Fruit fly (Drosophila melanogaster) whole organism, embryonic: ENCODE measurements around the gene CG3078.

Experiments used
- CG10274 ChIP-seq: fragments of 200-800 bp; sonication (Bioruptor generic); optimal IDR thresholded peaks from 3 replicates; lab custom pipeline; 2017; ENCODE audit warnings: missing biosample characterization, mild to moderate bottlenecking, missing genetic modification characterization
- CG11093 ChIP-seq: fragments of 200-800 bp; sonication (Bioruptor generic); IDR thresholded peaks from 3 replicates; pipeline ENCODE4 v1.3.6; 2022; ENCODE audit warnings: missing biosample characterization, missing genetic modification characterization
- CG1233 ChIP-seq: fragments of 200-800 bp; sonication (Bioruptor generic); optimal IDR thresholded peaks from 4 replicates; lab custom pipeline; 2018; ENCODE audit warnings: missing biosample characterization, mild to moderate bottlenecking, missing genetic modification characterization
- CG14014 ChIP-seq: fragments of 200-800 bp; sonication (Bioruptor generic); IDR thresholded peaks from 2 replicates; pipeline ENCODE4 v1.3.6; 2022; ENCODE audit warnings: missing biosample characterization, missing genetic modification characterization
- CG14441 ChIP-seq: fragments of 200-800 bp; sonication (Bioruptor generic); IDR thresholded peaks from 2 replicates; pipeline ENCODE4 v1.3.6; 2022; ENCODE audit warnings: missing biosample characterization, missing genetic modification characterization
- CG15479 ChIP-seq: fragments of 200-800 bp; sonication (Bioruptor generic); optimal IDR thresholded peaks from 3 replicates; lab custom pipeline; 2019; ENCODE audit warnings: missing biosample characterization, mild to moderate bottlenecking, missing genetic modification characterization, moderate library complexity
- CG17912 ChIP-seq: fragments of 200-800 bp; sonication (Bioruptor generic); optimal IDR thresholded peaks from 2 replicates; lab custom pipeline; 2018; ENCODE audit warnings: missing biosample characterization, mild to moderate bottlenecking, missing genetic modification characterization
- CG2116 ChIP-seq: fragments of 200-800 bp; sonication (Bioruptor generic); optimal IDR thresholded peaks from 3 replicates; lab custom pipeline; 2018; ENCODE audit warnings: missing biosample characterization, mild to moderate bottlenecking, missing genetic modification characterization
- CG3838 ChIP-seq: fragments of 200-800 bp; sonication (Bioruptor generic); optimal IDR thresholded peaks from 3 replicates; lab custom pipeline; 2016; ENCODE audit warnings: missing biosample characterization, missing genetic modification characterization
- CG4730 ChIP-seq: fragments of 200-800 bp; sonication (Bioruptor generic); IDR thresholded peaks from 2 replicates; pipeline ENCODE4 v1.3.6; 2022; ENCODE audit warnings: missing biosample characterization, missing genetic modification characterization
- CG6175 ChIP-seq: fragments of 200-800 bp; sonication (Bioruptor generic); IDR thresholded peaks from 3 replicates; pipeline ENCODE4 v1.3.6; 2022; ENCODE audit warnings: missing biosample characterization, missing genetic modification characterization
- CG8290 ChIP-seq, 3 experiments: fragments of 200-800 bp; sonication (Bioruptor generic); optimal IDR thresholded peaks; 2 replicates each; lab custom pipeline; 2016 to 2019; ENCODE audit warnings: missing biosample characterization in 3 of 3, missing genetic modification characterization in 3 of 3, mild to moderate bottlenecking in 2 of 3, moderate library complexity in 1 of 3
- CG8924 ChIP-seq: fragments of 200-800 bp; optimal IDR thresholded peaks from 3 replicates; lab custom pipeline; 2019; ENCODE audit warnings: missing biosample characterization, mild to moderate bottlenecking, missing genetic modification characterization, moderate library complexity
- CG9932 ChIP-seq: fragments of 200-800 bp; sonication (Bioruptor generic); IDR thresholded peaks from 2 replicates; pipeline ENCODE4 v1.3.6; 2022; ENCODE audit warnings: missing biosample characterization, missing genetic modification characterization
- Chrac-16 ChIP-seq: fragments of 200-800 bp; sonication (Bioruptor generic); optimal IDR thresholded peaks from 3 replicates; lab custom pipeline; 2016; ENCODE audit warnings: missing biosample characterization, missing genetic modification characterization
- D19A ChIP-seq: fragments of 200-800 bp; optimal IDR thresholded peaks from 3 replicates; lab custom pipeline; 2019; ENCODE audit warnings: missing biosample characterization, mild to moderate bottlenecking, missing genetic modification characterization, moderate library complexity
- Dfd ChIP-seq, 2 experiments: fragments of >200 bp; optimal IDR thresholded peaks; 2 replicates each; lab custom pipeline; 2017; ENCODE audit warnings: missing biosample characterization in 2 of 2, missing genetic modification characterization in 2 of 2
- Doc3 ChIP-seq: fragments of 200-800 bp; sonication (Bioruptor generic); IDR thresholded peaks from 3 replicates; pipeline ENCODE4 v1.3.6; 2022; ENCODE audit warnings: missing biosample characterization, missing genetic modification characterization; ENCODE audit not compliant: partially characterized antibody
- Fer1 ChIP-seq: fragments of 200-800 bp; sonication (Bioruptor generic); optimal IDR thresholded peaks from 2 replicates; lab custom pipeline; 2017; ENCODE audit warnings: missing biosample characterization, mild to moderate bottlenecking, missing genetic modification characterization
- Fer2 ChIP-seq: fragments of 200-800 bp; sonication (Bioruptor generic); optimal IDR thresholded peaks from 2 replicates; lab custom pipeline; 2018; ENCODE audit warnings: missing biosample characterization, mild to moderate bottlenecking, missing genetic modification characterization, moderate library complexity
- H15 ChIP-seq: fragments of 200-800 bp; sonication (Bioruptor generic); IDR thresholded peaks from 3 replicates; pipeline ENCODE4 v1.3.6; 2022; ENCODE audit warnings: missing biosample characterization, missing genetic modification characterization
- HmgZ ChIP-seq: fragments of 200-800 bp; sonication (Bioruptor generic); optimal IDR thresholded peaks from 2 replicates; lab custom pipeline; 2018; ENCODE audit warnings: missing biosample characterization, mild to moderate bottlenecking, missing genetic modification characterization
- MTF-1 ChIP-seq: fragments of 200-800 bp; sonication (Bioruptor generic); optimal IDR thresholded peaks from 2 replicates; lab custom pipeline; 2018; ENCODE audit warnings: missing biosample characterization, mild to moderate bottlenecking, missing genetic modification characterization, borderline replicate concordance
- Mrtf ChIP-seq: fragments of 200-800 bp; sonication (Bioruptor generic); IDR thresholded peaks from 3 replicates; pipeline ENCODE4 v1.3.6; 2022; ENCODE audit warnings: missing biosample characterization, missing genetic modification characterization
- Oaz ChIP-seq: fragments of 200-800 bp; sonication (Bioruptor generic); IDR thresholded peaks from 2 replicates; pipeline ENCODE4 v1.3.6; 2022; ENCODE audit warnings: missing biosample characterization, missing genetic modification characterization
- Oli ChIP-seq: fragments of 200-800 bp; sonication (Bioruptor generic); optimal IDR thresholded peaks from 2 replicates; lab custom pipeline; 2018; ENCODE audit warnings: missing biosample characterization, mild to moderate bottlenecking, missing genetic modification characterization, moderate library complexity
- Side ChIP-seq: fragments of 200-800 bp; sonication (Bioruptor generic); optimal IDR thresholded peaks from 2 replicates; lab custom pipeline; 2016; ENCODE audit warnings: missing biosample characterization, missing genetic modification characterization
- Six4 ChIP-seq: fragments of 200-800 bp; sonication (Bioruptor generic); optimal IDR thresholded peaks from 2 replicates; lab custom pipeline; 2016; ENCODE audit warnings: missing biosample characterization, missing genetic modification characterization
- Tbp ChIP-seq: fragments of >200 bp; optimal IDR thresholded peaks from 2 replicates; lab custom pipeline; 2018; ENCODE audit warnings: missing biosample characterization, missing genetic modification characterization
- Xrp1 ChIP-seq: fragments of 200-800 bp; sonication (Bioruptor generic); IDR thresholded peaks from 2 replicates; pipeline ENCODE4 v1.3.6; 2022; ENCODE audit warnings: missing biosample characterization, missing genetic modification characterization
- cg ChIP-seq: fragments of 200-800 bp; sonication (Bioruptor generic); optimal IDR thresholded peaks from 3 replicates; lab custom pipeline; 2019; ENCODE audit warnings: missing biosample characterization, mild to moderate bottlenecking, missing genetic modification characterization, moderate library complexity
- crol ChIP-seq: fragments of 200-800 bp; sonication (Bioruptor generic); IDR thresholded peaks from 2 replicates; pipeline ENCODE4 v1.3.6; 2022; ENCODE audit warnings: missing biosample characterization, missing genetic modification characterization
- danr ChIP-seq: fragments of 200-800 bp; sonication (Bioruptor generic); IDR thresholded peaks from 2 replicates; pipeline ENCODE4 v1.3.6; 2022; ENCODE audit warnings: missing biosample characterization, missing genetic modification characterization
- ewg ChIP-seq: fragments of 200-800 bp; sonication (Bioruptor generic); optimal IDR thresholded peaks from 3 replicates; lab custom pipeline; 2017; ENCODE audit warnings: mild to moderate bottlenecking, missing biosample characterization, missing genetic modification reagents, missing genetic modification characterization
- ftz-f1 ChIP-seq: fragments of 200-800 bp; sonication (Bioruptor generic); optimal IDR thresholded peaks from 2 replicates; lab custom pipeline; 2016; ENCODE audit warnings: missing biosample characterization, missing genetic modification characterization
- gem ChIP-seq: fragments of 200-800 bp; sonication (Bioruptor generic); optimal IDR thresholded peaks from 2 replicates; lab custom pipeline; 2019; ENCODE audit warnings: missing biosample characterization, mild to moderate bottlenecking, missing genetic modification characterization, moderate library complexity
- h ChIP-seq: fragments of >200 bp; optimal IDR thresholded peaks from 2 replicates; lab custom pipeline; 2017
- hb ChIP-seq: fragments of 200-800 bp; sonication (Bioruptor generic); IDR thresholded peaks from 3 replicates; pipeline ENCODE4 v1.3.6; 2022; ENCODE audit warnings: missing biosample characterization, missing genetic modification characterization; ENCODE audit not compliant: partially characterized antibody
- lab ChIP-seq: fragments of 200-800 bp; sonication (Bioruptor generic); optimal IDR thresholded peaks from 3 replicates; lab custom pipeline; 2017; ENCODE audit warnings: missing biosample characterization, missing genetic modification characterization, mild to moderate bottlenecking, moderate library complexity, missing genetic modification reagents
- nau ChIP-seq: fragments of 200-800 bp; sonication (Bioruptor generic); optimal IDR thresholded peaks from 3 replicates; lab custom pipeline; 2017; ENCODE audit warnings: missing biosample characterization, mild to moderate bottlenecking, missing genetic modification characterization, missing genetic modification reagents
- nmo ChIP-seq: fragments of 200-800 bp; sonication (Bioruptor generic); optimal IDR thresholded peaks from 2 replicates; lab custom pipeline; 2018; ENCODE audit warnings: missing biosample characterization, mild to moderate bottlenecking, missing genetic modification characterization, moderate library complexity
- run ChIP-seq: fragments of 200-800 bp; sonication (Bioruptor generic); optimal IDR thresholded peaks from 3 replicates; lab custom pipeline; 2018; ENCODE audit warnings: missing biosample characterization, mild to moderate bottlenecking, missing genetic modification characterization
- sens ChIP-seq: fragments of 200-800 bp; sonication (Bioruptor generic); peaks from one replicate; lab custom pipeline; 2016; ENCODE audit warnings: missing biosample characterization, missing genetic modification characterization
- sna ChIP-seq: fragments of 200-800 bp; sonication (Bioruptor generic); IDR thresholded peaks from 2 replicates; pipeline ENCODE4 v1.3.6; 2022; ENCODE audit warnings: missing biosample characterization, missing genetic modification characterization; ENCODE audit not compliant: partially characterized antibody
- sqz ChIP-seq: fragments of 200-800 bp; sonication (Bioruptor generic); optimal IDR thresholded peaks from 3 replicates; lab custom pipeline; 2018; ENCODE audit warnings: missing biosample characterization, mild to moderate bottlenecking, missing genetic modification characterization
- tin ChIP-seq: fragments of 200-800 bp; sonication (Bioruptor generic); optimal IDR thresholded peaks from 3 replicates; lab custom pipeline; 2016; ENCODE audit warnings: missing biosample characterization, missing genetic modification characterization
- tna ChIP-seq: fragments of 200-800 bp; sonication (Bioruptor generic); IDR thresholded peaks from 2 replicates; pipeline ENCODE4 v1.3.6; 2022; ENCODE audit warnings: missing biosample characterization, missing genetic modification characterization; ENCODE audit not compliant: partially characterized antibody
- unpg ChIP-seq: fragments of 200-800 bp; sonication (Bioruptor generic); optimal IDR thresholded peaks from 3 replicates; lab custom pipeline; 2018; ENCODE audit warnings: missing biosample characterization, mild to moderate bottlenecking, missing genetic modification characterization, moderate library complexity
- zfh2 ChIP-seq: fragments of 200-800 bp; sonication (Bioruptor generic); optimal IDR thresholded peaks from 2 replicates; lab custom pipeline; 2016; ENCODE audit warnings: missing biosample characterization, missing genetic modification characterization

Gene CG3078

dm6 chrX:2294474-2295434 is 35.1 kb upstream of the CG3078 start (continued):
- no peak for TF ChIP-seq CG8924 (tag; lab: Kevin White, UChicago)
- TF ChIP-seq Mrtf (GFP tag; lab: Robert Waterston, UW), result no peak
- TF ChIP-seq MTF-1 (GFP tag; lab: Kevin White, UChicago), result peak; percentile 36
- no peak for TF ChIP-seq run
- TF ChIP-seq lab (GFP tag; lab: Kevin White, UChicago), result peak; percentile 4
- TF ChIP-seq crol (GFP tag; lab: Robert Waterston, UW), result peak; percentile 68; the same call in 1 of the 2 replicates
- no peak for TF ChIP-seq sqz (GFP tag; lab: Kevin White, UChicago)
- no peak for TF ChIP-seq CG9932
- TF ChIP-seq Tbp (GFP tag; lab: Kevin White, UChicago), result no peak
- no peak for TF ChIP-seq CG10274 (GFP tag; lab: Kevin White, UChicago)
- TF ChIP-seq ewg (GFP tag; lab: Kevin White, UChicago), result peak; percentile 11
- no peak for TF ChIP-seq HmgZ (tag; lab: Kevin White, UChicago)
- TF ChIP-seq CG11093, result no peak
- TF ChIP-seq Oli (tag; lab: Kevin White, UChicago), result no peak
- no peak for TF ChIP-seq ftz-f1
- no peak for TF ChIP-seq unpg
- peak; percentile 38 for TF ChIP-seq Side (GFP tag; lab: Kevin White, UChicago)
- no peak for TF ChIP-seq Dfd (GFP tag; optimal IDR thresholded peaks at IDR 0.05; lab: Kevin White, UChicago)
- peak; percentile 12; the same call in 1 of the 2 replicates for TF ChIP-seq CG14014
- no peak for TF ChIP-seq H15 (GFP tag; lab: Robert Waterston, UW)
- no peak for TF ChIP-seq CG4730
- TF ChIP-seq CG14441 (GFP tag; lab: Robert Waterston, UW), result no peak
- no peak for TF ChIP-seq CG2116
- no peak for TF ChIP-seq Fer1 (GFP tag; lab: Kevin White, UChicago)
- no peak for TF ChIP-seq Chrac-16 (GFP tag; lab: Kevin White, UChicago)
- no peak for TF ChIP-seq tna
- no peak for TF ChIP-seq danr (GFP tag; lab: Robert Waterston, UW)
- TF ChIP-seq gem (tag; lab: Kevin White, UChicago), result peak; percentile 25
- TF ChIP-seq nau (GFP tag; lab: Kevin White, UChicago), result peak; percentile 18
- TF ChIP-seq h (lab: Kevin White, UChicago), result no peak
- no peak for TF ChIP-seq sna
- TF ChIP-seq CG17912, result no peak
- TF ChIP-seq Doc3 (GFP tag; lab: Robert Waterston, UW), result no peak
- peak; percentile 87 for TF ChIP-seq sens (GFP tag; lab: Kevin White, UChicago)
- peak; percentile 85 for TF ChIP-seq CG15479 (GFP tag; lab: Kevin White, UChicago)
- TF ChIP-seq cg (GFP tag; lab: Kevin White, UChicago), result peak; percentile 66
- no peak for TF ChIP-seq CG6175 (GFP tag; lab: Robert Waterston, UW)
- no peak for TF ChIP-seq hb
- TF ChIP-seq Six4, result no peak
- TF ChIP-seq Xrp1 (GFP tag; lab: Robert Waterston, UW), result peak; percentile 51
- TF ChIP-seq Oaz (GFP tag; lab: Robert Waterston, UW), result no peak
- TF ChIP-seq Fer2 (tag; lab: Kevin White, UChicago), result no peak
- TF ChIP-seq tin (GFP tag; lab: Kevin White, UChicago), result no peak
- TF ChIP-seq D19A, result no peak
- no peak for TF ChIP-seq CG1233
- TF ChIP-seq zfh2 (GFP tag; lab: Kevin White, UChicago), result no peak
- TF ChIP-seq CG8290 (GFP tag; optimal IDR thresholded peaks at IDR 0.05; lab: Kevin White, UChicago), result peak; percentile 15
- TF ChIP-seq CG8290 (tag; optimal IDR thresholded peaks at IDR 0.05; lab: Kevin White, UChicago), result peak in 1 of 2 experiments; percentile 25
- no peak for TF ChIP-seq CG3838 (GFP tag; lab: Kevin White, UChicago)
- no peak for TF ChIP-seq nmo (GFP tag; lab: Kevin White, UChicago)
